Worm (Caenorhabditis elegans) whole organism, L4/young adult: ENCODE measurements around the gene K03B4.1.
A peak's percentile ranks its signal among the peaks of the same experiment; 100 is the strongest.

Experiments
- W03F9.2 ChIP-seq: fragments of 150-350 bp; optimal IDR thresholded peaks from 2 replicates; lab custom pipeline; 2014; ENCODE audit warnings: missing biosample characterization, missing genetic modification characterization
- dao-5 ChIP-seq: sonication (generic microtip); optimal IDR thresholded peaks from 2 replicates; lab custom pipeline; 2016; ENCODE audit warnings: missing genotype, missing genetic modification characterization, moderate library complexity, missing compliant biosample characterization
- him-1 ChIP-seq: sonication (generic microtip); optimal IDR thresholded peaks from 2 replicates; lab custom pipeline; 2016; ENCODE audit warnings: missing genotype, missing genetic modification reagents, missing genetic modification characterization, missing compliant biosample characterization

The K03B4.1 gene

DNA sequence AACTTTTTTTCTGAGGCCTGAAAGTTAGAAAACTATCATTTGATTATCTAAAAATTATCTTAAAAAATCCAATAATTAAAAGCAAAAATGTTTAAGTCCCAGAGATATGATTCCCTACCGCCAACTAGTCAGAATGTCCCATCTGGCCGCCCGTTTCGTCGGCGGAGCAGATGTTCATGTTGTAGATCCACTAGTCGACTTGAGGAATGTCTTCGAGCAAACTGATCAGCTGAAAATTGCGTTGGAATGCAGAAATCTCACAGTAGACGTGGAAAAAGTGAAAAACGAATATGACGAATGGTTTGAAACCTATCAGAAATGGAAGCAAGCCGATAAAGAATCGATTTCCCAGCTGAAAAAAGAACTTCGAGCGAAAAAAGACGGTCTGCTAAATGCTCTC lies at the start of gene K03B4.1:
K03B4.1 (plus strand) TSS at position 97 of the 400 bp plus-strand sequence.
- TF ChIP-seq dao-5 (tag; lab: Kevin White, UChicago) (no peak), W03F9.2 (no peak), him-1 (no peak)

- TF ChIP-seq him-1 = no peak
- TF ChIP-seq dao-5 (tag; lab: Kevin White, UChicago) = no peak
- TF ChIP-seq W03F9.2 = peak; percentile 4
These were observed 48.5 kb upstream of the K03B4.1 start for ce11 chrV:4640501-4641150.

- TF ChIP-seq W03F9.2 (no peak), dao-5 (tag; lab: Kevin White, UChicago) (no peak), him-1 (no peak)
These were observed 46.4 kb upstream of the K03B4.1 start, which contains the start of gene soc-1 for ce11 chrV:4642691-4643090. TSS of gene soc-1 (plus strand) at chrV:4642952.

- TF ChIP-seq him-1 (no peak), dao-5 (tag; lab: Kevin White, UChicago) (no peak), W03F9.2 (no peak)
These were observed 41.8 kb upstream of the K03B4.1 start for ce11 chrV:4647279-4647819.

DNA sequence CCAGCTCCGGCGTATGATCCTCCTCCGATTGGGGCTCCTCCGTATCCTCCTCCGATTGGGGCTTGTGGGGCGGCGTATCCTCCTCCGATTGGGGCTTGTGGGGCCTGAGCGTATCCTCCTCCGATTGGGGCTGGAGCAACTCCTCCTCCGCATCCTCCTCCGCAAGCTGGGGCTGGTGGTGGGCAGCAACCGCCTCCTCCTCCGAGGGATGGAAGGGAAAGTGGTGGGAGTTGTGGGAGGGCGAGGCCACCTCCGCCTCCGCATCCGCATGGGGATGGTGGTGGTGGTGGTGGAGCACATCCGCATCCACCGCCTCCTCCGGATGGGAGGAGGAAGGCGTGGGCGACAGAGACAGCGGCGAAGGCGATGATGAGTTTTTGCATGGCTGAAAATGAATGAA lies 41.3 kb upstream of the K03B4.1 start, which contains the start of gene F41F3.3:
F41F3.3 (minus strand) TSS at position 383 of the 400 bp plus-strand sequence.
- TF ChIP-seq dao-5 (tag; lab: Kevin White, UChicago) (no peak), him-1 (no peak), W03F9.2 (no peak)

ce11 chrV:4648527-4648926 lies 40.6 kb upstream of the K03B4.1 start, which contains the start of gene F41F3.8:
TSS of gene F41F3.8 (plus strand) at chrV:4648827.
- TF ChIP-seq W03F9.2 = no peak
- no peak for TF ChIP-seq him-1
- no peak for TF ChIP-seq dao-5 (tag; lab: Kevin White, UChicago)

DNA sequence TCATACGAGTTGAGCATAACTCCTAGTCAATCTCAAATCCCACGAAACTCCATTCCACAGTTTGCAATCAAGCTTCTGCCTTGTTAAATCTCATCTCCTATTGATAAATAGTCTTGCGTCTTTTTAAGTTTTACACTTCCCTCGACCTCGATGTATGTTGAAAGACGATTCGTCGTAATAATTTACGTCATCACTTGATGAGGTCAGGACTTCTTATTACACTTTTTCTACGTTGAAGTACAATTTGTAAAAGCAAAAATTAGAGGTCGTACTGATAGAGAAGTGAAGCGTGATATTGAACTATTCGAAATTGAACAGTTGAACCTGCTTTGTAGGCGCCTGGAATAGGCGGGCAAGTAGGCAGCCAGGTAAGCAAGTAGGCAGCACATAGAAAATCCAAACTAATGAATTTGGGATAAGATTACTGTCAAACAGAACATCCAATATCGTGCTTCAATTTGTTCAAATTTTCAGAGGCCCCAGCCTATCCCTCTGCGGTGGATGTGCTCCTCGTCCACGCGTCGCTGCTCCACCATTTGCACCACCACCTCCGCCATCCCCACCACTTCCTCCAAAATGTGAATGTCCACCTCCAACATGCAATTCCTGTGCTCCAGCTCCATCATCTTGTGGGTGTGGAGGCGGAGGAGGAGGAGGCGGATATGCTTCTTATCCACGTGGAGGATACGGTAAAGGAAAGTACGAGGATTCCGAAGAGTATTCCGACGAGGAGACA lies 39.3 kb upstream of the K03B4.1 start:
- TF ChIP-seq him-1 (no peak), dao-5 (tag; lab: Kevin White, UChicago) (no peak), W03F9.2 (no peak)

- TF ChIP-seq dao-5 (tag; lab: Kevin White, UChicago) (no peak), W03F9.2 (no peak), him-1 (no peak)
These were observed 37.6 kb upstream of the K03B4.1 start for ce11 chrV:4651480-4651879.

ce11 chrV:4653093-4653492 lies 36.0 kb upstream of the K03B4.1 start:
- TF ChIP-seq dao-5 (tag; lab: Kevin White, UChicago) (no peak), him-1 (no peak)

DNA sequence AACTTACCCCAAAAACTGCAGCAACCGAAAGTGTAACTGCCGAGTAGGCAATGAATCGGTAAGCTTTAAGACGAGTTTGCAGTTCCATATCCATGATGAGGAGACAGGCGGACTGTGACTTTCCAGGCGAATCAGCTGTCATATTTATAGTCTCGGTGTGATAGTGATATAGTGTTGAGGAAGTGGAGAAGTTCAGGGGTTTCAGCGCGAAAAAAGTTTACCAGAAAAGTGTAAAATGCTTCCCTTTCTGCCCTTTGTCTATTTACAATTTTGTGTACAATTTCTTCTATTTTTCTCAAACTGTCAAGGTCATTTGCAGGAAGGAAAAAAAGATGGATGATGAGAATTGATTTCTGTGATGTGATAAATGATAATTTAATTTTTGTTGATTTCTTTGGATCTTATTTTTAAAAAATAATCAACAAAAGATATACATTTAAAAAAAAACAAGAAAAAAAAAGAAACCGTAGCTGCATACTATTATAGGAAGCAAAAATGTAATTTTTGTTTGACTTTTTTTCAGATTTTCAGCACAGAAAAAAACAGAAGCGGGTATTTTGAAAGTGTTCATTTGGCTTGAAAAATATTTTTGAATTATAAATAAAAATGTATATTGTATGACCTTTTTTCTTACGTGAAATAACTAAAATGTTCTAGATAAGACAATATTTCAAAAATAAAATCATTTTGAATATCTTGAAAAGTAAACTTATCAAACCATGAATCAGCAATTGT lies 35.1 kb upstream of the K03B4.1 start, which contains the start of the genes col-139 and F41F3.1:
col-139 (minus strand) TSS at position 101 of the 735 bp plus-strand sequence.
F41F3.1 (plus strand) TSS at position 685 of the 735 bp plus-strand sequence.
- TF ChIP-seq dao-5 (tag; lab: Kevin White, UChicago) (no peak), W03F9.2 (no peak), him-1 (no peak)

DNA sequence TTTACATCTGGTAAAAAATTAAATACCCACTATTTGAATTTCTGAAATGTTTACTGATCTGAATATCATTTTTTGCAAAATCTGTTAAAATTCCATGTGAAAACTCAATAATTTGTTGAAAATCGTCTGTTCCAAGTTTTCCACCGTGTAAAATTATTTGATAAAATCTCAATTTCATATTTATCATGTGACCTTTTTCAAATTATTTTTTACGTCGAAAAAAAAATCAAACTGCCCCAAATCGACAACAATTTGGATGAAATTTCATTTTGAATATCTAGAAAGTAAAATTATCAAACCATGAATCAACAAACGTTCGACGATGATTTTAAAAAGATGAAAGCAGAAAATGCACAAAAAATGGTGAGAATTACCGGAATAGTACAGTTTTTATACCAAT lies 34.0 kb upstream of the K03B4.1 start, which contains the start of gene F41F3.9:
F41F3.9 (plus strand) TSS at position 301 of the 400 bp plus-strand sequence.
- TF ChIP-seq him-1 (no peak), W03F9.2 (no peak), dao-5 (tag; lab: Kevin White, UChicago) (no peak)

ce11 chrV:4662400-4662799 lies 26.7 kb upstream of the K03B4.1 start, which contains the start of gene srx-74:
TSS of gene srx-74 (minus strand) at chrV:4662500.
- TF ChIP-seq him-1 (no peak), W03F9.2 (no peak), dao-5 (tag; lab: Kevin White, UChicago) (no peak)

DNA sequence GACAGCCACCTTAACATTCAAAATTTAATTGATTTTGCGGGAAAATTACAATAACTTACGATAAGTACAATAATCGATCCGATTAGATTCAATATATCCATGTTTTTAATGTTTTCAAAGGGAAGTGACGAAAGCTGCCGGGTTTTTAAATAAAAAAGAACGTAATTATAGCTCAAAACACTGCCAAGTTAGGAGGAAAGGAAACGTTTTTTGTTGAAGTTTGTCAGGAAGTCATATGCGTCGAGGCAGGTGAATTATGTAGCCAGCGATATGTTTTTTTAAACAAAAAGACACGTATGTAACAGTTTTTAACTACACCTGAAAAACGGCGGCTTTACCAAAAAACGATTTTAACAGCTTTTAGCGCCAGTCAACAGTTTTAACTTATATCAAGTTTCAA lies 23.5 kb upstream of the K03B4.1 start, which contains the start of gene srx-73:
srx-73 (minus strand) TSS at position 101 of the 400 bp plus-strand sequence.
- no peak for TF ChIP-seq W03F9.2

DNA sequence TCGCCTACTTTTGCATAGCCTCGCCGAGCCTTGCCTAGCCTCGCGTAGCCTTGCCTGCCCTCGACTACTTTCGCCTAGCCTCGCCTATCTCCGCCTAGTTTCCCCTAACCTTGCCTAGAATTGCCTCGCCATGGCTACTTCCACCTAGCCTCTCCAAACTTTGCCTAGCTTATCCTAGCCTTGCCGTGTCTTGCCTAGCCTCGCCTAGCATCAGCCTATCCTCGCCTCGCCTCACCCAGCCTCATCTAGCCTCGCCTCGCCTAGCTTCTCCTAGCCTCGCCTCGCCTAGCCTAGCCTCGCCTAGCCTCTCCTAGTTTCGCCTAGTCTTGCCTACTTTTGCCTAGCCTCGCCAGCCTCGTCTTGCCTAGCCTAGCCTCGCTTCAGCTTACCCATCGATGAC lies 22.1 kb upstream of the K03B4.1 start:
- no peak for TF ChIP-seq W03F9.2
- no peak for TF ChIP-seq dao-5 (tag; lab: Kevin White, UChicago)
- TF ChIP-seq him-1 = no peak
